Worm (Caenorhabditis elegans) whole organism, L4 larva: Measurements from ENCODE around the gene F09F7.6.

ENCODE experiments used
- F26F4.8 ChIP-seq: fragments of 200-800 bp; sonication (Bioruptor generic); conservative IDR thresholded peaks from 2 replicates; pipeline ENCODE4 v1.3.6; 2022; ENCODE audit warnings: missing genetic modification characterization, missing compliant biosample characterization
- F44E2.7 ChIP-seq: fragments of 200-800 bp; sonication (Bioruptor generic); IDR thresholded peaks from 2 replicates; pipeline ENCODE4 v2.1.2; 2022; ENCODE audit warnings: missing genetic modification characterization, missing compliant biosample characterization
- T20F7.1 ChIP-seq: fragments of 200-800 bp; sonication (Bioruptor generic); optimal IDR thresholded peaks from 2 replicates; lab custom pipeline; 2018; ENCODE audit warnings: mild to moderate bottlenecking, missing genetic modification characterization, missing compliant biosample characterization
- Y48G9A.11 ChIP-seq: fragments of 200-800 bp; sonication (Bioruptor generic); IDR thresholded peaks from 2 replicates; pipeline ENCODE4 v1.3.6; 2022; ENCODE audit warnings: missing genetic modification reagents, missing genetic modification characterization, missing compliant biosample characterization
- Y5F2A.4 ChIP-seq: fragments of 200-800 bp; sonication (Bioruptor generic); optimal IDR thresholded peaks from 2 replicates; lab custom pipeline; 2018; ENCODE audit warnings: mild to moderate bottlenecking, missing genetic modification characterization, missing compliant biosample characterization
- ZK337.2 ChIP-seq: fragments of 200-800 bp; sonication (Bioruptor generic); IDR thresholded peaks from 2 replicates; pipeline ENCODE4 v1.3.6; 2022; ENCODE audit warnings: missing genetic modification reagents, missing genetic modification characterization, missing compliant biosample characterization
- aha-1 ChIP-seq: fragments of 150-350 bp; peaks from one replicate; lab custom pipeline; 2014; ENCODE audit warnings: missing biosample characterization, missing genetic modification characterization
- aly-2 ChIP-seq: sonication (generic microtip); optimal IDR thresholded peaks from 2 replicates; lab custom pipeline; 2018; ENCODE audit warnings: missing biosample characterization, missing genetic modification characterization
- ceh-32 ChIP-seq: sonication (generic microtip); optimal IDR thresholded peaks from 2 replicates; lab custom pipeline; 2016; ENCODE audit warnings: mild to moderate bottlenecking, missing genetic modification characterization, missing compliant biosample characterization; ENCODE audit not compliant: poor library complexity
- ceh-44 ChIP-seq: fragments of 200-800 bp; sonication (Bioruptor generic); IDR thresholded peaks from 2 replicates; pipeline ENCODE4 v1.3.6; 2022; ENCODE audit warnings: missing genetic modification reagents, missing genetic modification characterization, missing compliant biosample characterization
- daf-8 ChIP-seq: fragments of 200-800 bp; sonication (Bioruptor generic); IDR thresholded peaks from 2 replicates; pipeline ENCODE4 v1.3.6; 2022; ENCODE audit warnings: missing genetic modification characterization, missing compliant biosample characterization
- dve-1 ChIP-seq: sonication (generic microtip); optimal IDR thresholded peaks from 2 replicates; lab custom pipeline; 2017; ENCODE audit warnings: antibody characterized with exemption, mild to moderate bottlenecking, missing genetic modification characterization, missing compliant biosample characterization; ENCODE audit not compliant: insufficient read depth
- hlh-11 ChIP-seq: fragments of 200-800 bp; sonication (Bioruptor generic); optimal IDR thresholded peaks from 2 replicates; lab custom pipeline; 2018; ENCODE audit warnings: mild to moderate bottlenecking, missing genetic modification characterization, missing compliant biosample characterization
- hlh-30 ChIP-seq: sonication (generic microtip); optimal IDR thresholded peaks from 2 replicates; lab custom pipeline; 2017; ENCODE audit warnings: antibody characterized with exemption, mild to moderate bottlenecking, missing genetic modification characterization, missing compliant biosample characterization; ENCODE audit not compliant: insufficient read depth
- hmg-1.1 ChIP-seq: fragments of 200-800 bp; sonication (Bioruptor generic); IDR thresholded peaks from 2 replicates; pipeline ENCODE4 v1.3.6; 2022; ENCODE audit warnings: missing genetic modification reagents, missing genetic modification characterization, missing compliant biosample characterization
- lim-7 ChIP-seq: fragments of 200-800 bp; sonication (Bioruptor generic); IDR thresholded peaks from 2 replicates; pipeline ENCODE4 v1.3.6; 2022; ENCODE audit warnings: missing genetic modification characterization, missing compliant biosample characterization
- lin-13 ChIP-seq: fragments of 150-350 bp; optimal IDR thresholded peaks from 2 replicates; lab custom pipeline; 2014; ENCODE audit warnings: missing biosample characterization, missing genetic modification reagents, missing genetic modification characterization
- lin-15B ChIP-seq: fragments of 150-350 bp; sonication (generic microtip); optimal IDR thresholded peaks from 3 replicates; lab custom pipeline; 2014; ENCODE audit warnings: missing biosample characterization, missing genetic modification characterization
- lin-38 ChIP-seq: fragments of 200-800 bp; sonication (Bioruptor generic); IDR thresholded peaks from 2 replicates; pipeline ENCODE4 v1.3.6; 2022; ENCODE audit warnings: missing genetic modification reagents, missing genetic modification characterization, missing compliant biosample characterization
- lsy-2 ChIP-seq, 2 experiments: fragments of 150-350 bp in 1 of 2; sonication (generic microtip) in 1 of 2; optimal IDR thresholded peaks; 2 replicates each; lab custom pipeline; 2014 to 2017; ENCODE audit warnings: missing biosample characterization in 2 of 2, missing genetic modification characterization in 2 of 2
- madf-9 ChIP-seq: fragments of 200-800 bp; sonication (Bioruptor generic); conservative IDR thresholded peaks from 2 replicates; pipeline ENCODE4 v1.3.6; 2022; ENCODE audit warnings: missing genetic modification reagents, missing genetic modification characterization, missing compliant biosample characterization
- mep-1 ChIP-seq: fragments of 150-350 bp; sonication (generic microtip); optimal IDR thresholded peaks from 3 replicates; lab custom pipeline; 2014; ENCODE audit warnings: missing biosample characterization, missing genetic modification characterization
- mes-2 ChIP-seq: sonication (generic microtip); optimal IDR thresholded peaks from 2 replicates; lab custom pipeline; 2016; ENCODE audit warnings: missing genotype, mild to moderate bottlenecking, missing genetic modification characterization, missing compliant biosample characterization; ENCODE audit not compliant: poor library complexity, severe bottlenecking
- mxl-3 ChIP-seq: fragments of 200-800 bp; sonication (Bioruptor generic); optimal IDR thresholded peaks from 2 replicates; lab custom pipeline; 2018; ENCODE audit warnings: mild to moderate bottlenecking, missing genetic modification characterization, missing compliant biosample characterization
- nhr-111 ChIP-seq: fragments of 200-800 bp; sonication (Bioruptor generic); optimal IDR thresholded peaks from 2 replicates; lab custom pipeline; 2018; ENCODE audit warnings: mild to moderate bottlenecking, missing genetic modification characterization, missing compliant biosample characterization
- nhr-237 ChIP-seq: sonication (generic microtip); optimal IDR thresholded peaks from 2 replicates; lab custom pipeline; 2017; ENCODE audit warnings: missing biosample characterization, missing genetic modification characterization
- nhr-28 ChIP-seq: fragments of 150-350 bp; optimal IDR thresholded peaks from 2 replicates; lab custom pipeline; 2014; ENCODE audit warnings: missing biosample characterization, missing genetic modification characterization
- nhr-48 ChIP-seq: sonication (generic microtip); optimal IDR thresholded peaks from 2 replicates; lab custom pipeline; 2016; ENCODE audit warnings: mild to moderate bottlenecking, missing genetic modification characterization, missing compliant biosample characterization
- saeg-2 ChIP-seq: fragments of 200-800 bp; sonication (Bioruptor generic); IDR thresholded peaks from 2 replicates; pipeline ENCODE4 v1.3.6; 2022; ENCODE audit warnings: missing genetic modification reagents, missing genetic modification characterization, missing compliant biosample characterization
- sdz-12 ChIP-seq: fragments of 200-800 bp; sonication (Bioruptor generic); optimal IDR thresholded peaks from 2 replicates; lab custom pipeline; 2018; ENCODE audit warnings: mild to moderate bottlenecking, missing genetic modification characterization, missing compliant biosample characterization
- unc-62 ChIP-seq, 3 experiments: fragments of 150-350 bp in 1 of 3; sonication (generic microtip); optimal IDR thresholded peaks in 2 of 3; peaks in 1 of 3; 1 replicate in 1 of 3; 2 replicates in 2 of 3; lab custom pipeline; 2014 to 2017; ENCODE audit warnings: missing biosample characterization in 3 of 3, missing genetic modification characterization in 3 of 3, missing genetic modification reagents in 3 of 3, missing genotype in 1 of 3
- zfp-2 ChIP-seq: sonication (generic microtip); optimal IDR thresholded peaks from 2 replicates; lab custom pipeline; 2016; ENCODE audit warnings: mild to moderate bottlenecking, missing genetic modification characterization, missing compliant biosample characterization
- zip-2 ChIP-seq: fragments of 150-350 bp; optimal IDR thresholded peaks from 2 replicates; lab custom pipeline; 2014; ENCODE audit warnings: missing biosample characterization, missing genetic modification characterization
- ztf-7 ChIP-seq: fragments of 150-350 bp; optimal IDR thresholded peaks from 2 replicates; lab custom pipeline; 2014; ENCODE audit warnings: missing biosample characterization, missing genetic modification characterization

The F09F7.6 gene

DNA sequence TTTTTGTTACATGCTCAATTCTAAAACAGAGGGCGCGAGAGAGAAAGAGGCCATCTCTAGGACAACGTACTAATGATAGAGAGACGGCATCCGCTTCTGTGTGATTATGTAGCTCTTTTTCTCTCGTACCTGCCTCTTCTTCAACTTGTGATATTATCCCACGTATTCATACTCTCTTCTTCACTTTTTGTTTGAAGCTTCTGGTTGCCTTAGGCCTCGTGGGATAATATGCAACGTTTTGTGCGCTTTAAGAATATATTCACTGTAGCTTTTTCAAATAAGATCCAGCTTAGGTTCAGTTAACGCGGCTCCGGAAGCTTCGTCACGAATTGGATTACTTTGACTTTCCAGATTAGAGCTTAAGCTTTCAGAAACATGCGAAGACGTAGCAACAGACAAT is 30.8 kb upstream of the F09F7.6 start, which contains the start of the genes F56D2.8 and uev-2:
Gene F56D2.8, minus strand, starts transcription at position 101 of the 400 bp plus-strand sequence.
Gene uev-2, plus strand, starts transcription at position 360 of the 400 bp plus-strand sequence.
- TF ChIP-seq nhr-28 (tag; lab: Kevin White, UChicago) (no peak), T20F7.1 (GFP tag; lab: Kevin White, UChicago) (no peak), madf-9 (GFP tag; lab: Robert Waterston, UW) (no peak), F44E2.7 (GFP tag; lab: Robert Waterston, UW) (no peak), lin-38 (GFP tag; lab: Robert Waterston, UW) (no peak), hmg-1.1 (GFP tag; lab: Robert Waterston, UW) (no peak), sdz-12 (no peak), nhr-48 (tag; lab: Kevin White, UChicago) (no peak), nhr-237 (no peak), F26F4.8 (GFP tag; lab: Robert Waterston, UW) (no peak), aly-2 (tag; lab: Kevin White, UChicago) (no peak), saeg-2 (GFP tag; lab: Robert Waterston, UW) (no peak), lin-13 (GFP tag; lab: Kevin White, UChicago) (no peak), hlh-11 (tag; lab: Kevin White, UChicago) (no peak), dve-1 (tag; lab: Kevin White, UChicago) (no peak), ZK337.2 (GFP tag; lab: Robert Waterston, UW) (no peak), nhr-111 (GFP tag; lab: Kevin White, UChicago) (no peak), daf-8 (GFP tag; lab: Robert Waterston, UW) (no peak), zfp-2 (tag; lab: Kevin White, UChicago) (no peak), lin-15B (tag; lab: Kevin White, UChicago) (no peak)

DNA sequence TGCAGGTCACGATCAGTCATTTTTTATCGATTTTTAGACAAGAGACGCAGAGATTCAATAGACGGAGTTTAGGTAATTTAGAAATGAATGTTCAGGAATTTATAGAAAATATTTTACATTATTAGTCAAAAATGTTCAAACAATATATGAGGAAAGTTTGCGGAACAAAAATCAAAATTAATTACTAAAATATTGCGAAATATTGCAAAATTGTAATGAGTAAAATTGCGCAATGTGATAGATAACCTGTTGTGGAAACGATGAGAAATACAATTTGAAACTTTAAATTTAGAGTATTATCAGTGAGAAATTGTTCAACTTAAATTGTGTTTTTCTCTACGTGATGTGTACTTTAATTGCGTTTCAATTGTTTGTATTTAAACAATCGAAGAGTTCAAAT is 29.1 kb upstream of the F09F7.6 start, which contains the start of gene F56D2.5:
Gene F56D2.5, minus strand, starts transcription at position 371 of the 400 bp plus-strand sequence.
- TF ChIP-seq mep-1 (tag; lab: Kevin White, UChicago), result no peak
- peak; percentile 98 for TF ChIP-seq zip-2
- no peak for TF ChIP-seq ceh-44 (GFP tag; lab: Robert Waterston, UW)
- no peak for TF ChIP-seq lin-13 (GFP tag; lab: Kevin White, UChicago)
- TF ChIP-seq hmg-1.1 (GFP tag; lab: Robert Waterston, UW), result no peak
- no peak for TF ChIP-seq Y48G9A.11 (GFP tag; lab: Robert Waterston, UW)
- TF ChIP-seq ztf-7 (tag; lab: Kevin White, UChicago), result peak; percentile 96
- peak in 1 of 2 experiments; percentile 5 for TF ChIP-seq lsy-2 (tag; optimal IDR thresholded peaks at IDR 0.05; lab: Kevin White, UChicago)
- TF ChIP-seq unc-62 (GFP tag; optimal IDR thresholded peaks at IDR 0.05 in 1 of 2; lab: Kevin White, UChicago), result peak in 1 of 2 experiments; percentile 29
- TF ChIP-seq unc-62 (tag; optimal IDR thresholded peaks at IDR 0.05; lab: Kevin White, UChicago), result no peak
- TF ChIP-seq, all 104 proteins: peak for 4

DNA sequence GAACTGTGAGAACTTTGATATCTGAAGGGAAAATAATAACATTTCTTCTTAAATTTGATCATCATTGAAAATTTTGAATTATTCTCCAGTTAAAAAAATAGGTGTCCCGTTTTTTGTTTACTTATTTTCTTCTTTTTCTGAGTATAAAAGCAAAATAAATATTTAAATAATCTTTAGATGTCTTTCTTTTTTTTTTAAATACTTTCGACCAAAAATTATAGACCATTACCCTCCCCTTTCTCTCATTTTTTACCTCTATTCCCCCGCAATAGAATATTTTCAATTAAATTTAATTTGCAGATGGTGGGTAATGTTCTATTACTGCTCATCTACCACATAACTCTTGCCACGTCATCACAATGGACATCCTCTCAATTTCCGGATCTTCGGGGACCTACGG is 21.8 kb upstream of the F09F7.6 start, which contains the start of gene molo-1:
Gene molo-1, plus strand, starts transcription at position 301 of the 400 bp plus-strand sequence.
- TF ChIP-seq zip-2 (no peak), nhr-111 (GFP tag; lab: Kevin White, UChicago) (no peak), lin-38 (GFP tag; lab: Robert Waterston, UW) (no peak), nhr-28 (tag; lab: Kevin White, UChicago) (no peak), dve-1 (tag; lab: Kevin White, UChicago) (no peak), lim-7 (no peak), ceh-32 (no peak), mes-2 (tag; lab: Kevin White, UChicago) (no peak)

DNA sequence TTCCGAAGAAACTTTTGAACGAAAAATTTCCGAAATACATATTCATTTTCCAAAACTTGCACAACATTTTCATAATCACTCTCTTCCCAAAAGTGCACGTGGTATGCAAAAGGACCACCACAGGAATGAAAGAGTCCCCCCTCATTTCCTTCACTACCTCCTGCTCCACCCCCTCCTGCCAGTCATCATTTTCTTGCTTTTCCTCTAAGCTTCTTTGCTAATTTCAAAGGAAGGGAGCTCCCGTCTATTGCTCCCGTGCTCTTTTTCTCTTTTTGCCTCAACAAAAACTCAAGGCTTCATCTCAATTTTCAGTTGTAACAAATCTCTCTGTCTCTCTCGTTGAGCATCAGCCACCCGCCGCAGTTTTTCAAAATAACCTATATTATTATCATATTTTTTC is 20.9 kb upstream of the F09F7.6 start:
- TF ChIP-seq aha-1, result peak; percentile 57
- no peak for TF ChIP-seq Y5F2A.4 (GFP tag; lab: Kevin White, UChicago)
- TF ChIP-seq lsy-2 (tag; optimal IDR thresholded peaks at IDR 0.05; lab: Kevin White, UChicago), result no peak
- TF ChIP-seq hlh-30 (tag; lab: Kevin White, UChicago), result peak; percentile 52
- TF ChIP-seq mxl-3 (GFP tag; lab: Kevin White, UChicago), result no peak
